Worm (Caenorhabditis elegans) whole organism, L2 larva: ENCODE results near the gene clec-47.

Source experiments
- F13H6.1 ChIP-seq: sonication (generic microtip); optimal IDR thresholded peaks from 2 replicates; lab custom pipeline; 2016; ENCODE audit warnings: missing genetic modification characterization, missing compliant biosample characterization
- ama-1 ChIP-seq: fragments of 150-350 bp; optimal IDR thresholded peaks from 2 replicates; lab custom pipeline; 2018; ENCODE audit warnings: inconsistent platforms
- lsy-2 ChIP-seq, 2 experiments: fragments of 150-350 bp in 1 of 2; sonication (generic microtip) in 1 of 2; optimal IDR thresholded peaks; 2 replicates each; lab custom pipeline; 2014 to 2017; ENCODE audit warnings: missing biosample characterization in 2 of 2, missing genetic modification characterization in 2 of 2
- ztf-11 ChIP-seq: sonication (generic microtip); optimal IDR thresholded peaks from 2 replicates; lab custom pipeline; 2017; ENCODE audit warnings: missing biosample characterization, missing genetic modification characterization

DNA sequence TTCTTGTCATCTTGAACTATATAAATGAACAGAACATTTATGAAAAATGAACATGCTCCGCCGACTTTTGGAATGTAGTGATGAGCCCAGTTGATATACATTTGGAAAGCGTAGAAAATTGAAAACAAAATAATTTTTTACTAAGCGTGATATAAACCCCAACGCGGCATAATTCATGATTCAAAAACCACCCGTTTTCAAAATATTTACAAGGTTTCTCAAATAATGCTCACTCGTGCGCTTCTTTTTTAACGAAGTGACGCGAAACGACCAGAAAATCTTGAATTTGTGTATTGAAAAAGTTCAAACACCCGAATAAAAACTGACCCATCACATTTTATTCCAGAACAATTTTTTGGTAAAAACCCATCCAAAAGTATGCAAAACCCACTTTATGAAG, 48.1 kb upstream of the clec-47 start, which contains the start of gene srj-27:
- TF ChIP-seq F13H6.1 (tag; lab: Kevin White, UChicago) = no peak
- no peak for TF ChIP-seq ama-1 (lab: Kevin White, UChicago)
- TF ChIP-seq ztf-11 (tag; lab: Kevin White, UChicago) = no peak
- TF ChIP-seq lsy-2 (tag; optimal IDR thresholded peaks at IDR 0.05; lab: Kevin White, UChicago) = no peak
